Worm (Caenorhabditis elegans) whole organism, L2 larva: Measurements from ENCODE around the gene hpr-9.

Source experiments
- Y55F3AM.14 ChIP-seq: fragments of 200-800 bp; sonication (Bioruptor generic); optimal IDR thresholded peaks from 2 replicates; lab custom pipeline; 2018; ENCODE audit warnings: mild to moderate bottlenecking, missing genetic modification characterization, missing compliant biosample characterization
- elt-1 ChIP-seq: fragments of 150-350 bp; optimal IDR thresholded peaks from 2 replicates; lab custom pipeline; 2014; ENCODE audit warnings: missing biosample characterization, missing genetic modification characterization
- lsy-2 ChIP-seq, 2 experiments: fragments of 150-350 bp in 1 of 2; sonication (generic microtip) in 1 of 2; optimal IDR thresholded peaks; 2 replicates each; lab custom pipeline; 2014 to 2017; ENCODE audit warnings: missing biosample characterization in 2 of 2, missing genetic modification characterization in 2 of 2
- mab-5 ChIP-seq: fragments of 150-350 bp; optimal IDR thresholded peaks from 2 replicates; lab custom pipeline; 2014; ENCODE audit warnings: missing biosample characterization, missing genetic modification characterization
- nhr-11 ChIP-seq: fragments of 150-350 bp; optimal IDR thresholded peaks from 2 replicates; lab custom pipeline; 2014; ENCODE audit warnings: missing biosample characterization, missing genetic modification characterization
- nhr-21 ChIP-seq: fragments of 150-350 bp; optimal IDR thresholded peaks from 2 replicates; lab custom pipeline; 2014; ENCODE audit warnings: missing biosample characterization, missing genetic modification characterization
- nhr-237 ChIP-seq: fragments of 150-350 bp; optimal IDR thresholded peaks from 2 replicates; lab custom pipeline; 2014; ENCODE audit warnings: missing biosample characterization, missing genetic modification characterization
- sma-3 ChIP-seq: sonication (generic microtip); optimal IDR thresholded peaks from 2 replicates; lab custom pipeline; 2016; ENCODE audit warnings: missing genetic modification reagents, missing genetic modification characterization, missing compliant biosample characterization
- unc-62 ChIP-seq: fragments of 150-350 bp; optimal IDR thresholded peaks from 2 replicates; lab custom pipeline; 2014; ENCODE audit warnings: missing biosample characterization, missing genetic modification reagents, missing genetic modification characterization
- zag-1 ChIP-seq: fragments of 150-350 bp; optimal IDR thresholded peaks from 2 replicates; lab custom pipeline; 2014; ENCODE audit warnings: missing biosample characterization, missing genetic modification characterization
- ztf-11 ChIP-seq: sonication (generic microtip); optimal IDR thresholded peaks from 2 replicates; lab custom pipeline; 2017; ENCODE audit warnings: missing biosample characterization, missing genetic modification characterization

- TF ChIP-seq sma-3 (GFP tag; lab: Kevin White, UChicago) (no peak), lsy-2 (tag; optimal IDR thresholded peaks at IDR 0.05; lab: Kevin White, UChicago) (no peak), nhr-11 (tag; lab: Kevin White, UChicago) (no peak), ztf-11 (tag; lab: Kevin White, UChicago) (no peak), unc-62 (no peak), Y55F3AM.14 (GFP tag; lab: Kevin White, UChicago) (no peak), zag-1 (tag; lab: Kevin White, UChicago) (no peak), elt-1 (tag; lab: Kevin White, UChicago) (no peak), nhr-21 (tag; lab: Kevin White, UChicago) (no peak), mab-5 (no peak), nhr-237 (tag; lab: Kevin White, UChicago) (no peak)
These were observed 37.9 kb upstream of the hpr-9 start for ce11 chrIII:10583483-10583882.
